Fruit fly (Drosophila melanogaster) whole organism, prepupa: ENCODE results near the gene RpL27.

Source experiments
- Blimp-1 ChIP-seq: fragments of 200-800 bp; sonication (Bioruptor generic); optimal IDR thresholded peaks from 3 replicates; lab custom pipeline; 2017; ENCODE audit warnings: missing biosample characterization, missing genetic modification characterization, mild to moderate bottlenecking, moderate library complexity, missing genetic modification reagents
- CG10631 ChIP-seq: fragments of 200-800 bp; sonication (Bioruptor generic); optimal IDR thresholded peaks from 2 replicates; lab custom pipeline; 2016; ENCODE audit warnings: missing biosample characterization, missing genetic modification characterization
- CG10669 ChIP-seq: fragments of 200-800 bp; sonication (Bioruptor generic); optimal IDR thresholded peaks from 3 replicates; lab custom pipeline; 2018; ENCODE audit warnings: missing biosample characterization, mild to moderate bottlenecking, missing genetic modification characterization, moderate library complexity
- CG11294 ChIP-seq: fragments of 200-800 bp; sonication (Bioruptor generic); IDR thresholded peaks from 2 replicates; pipeline ENCODE4 v1.3.6; 2022; ENCODE audit warnings: missing biosample characterization, missing genetic modification characterization
- CG11762 ChIP-seq: fragments of 200-800 bp; sonication (Bioruptor generic); optimal IDR thresholded peaks from 3 replicates; lab custom pipeline; 2016; ENCODE audit warnings: missing biosample characterization, missing genetic modification characterization; ENCODE audit not compliant: insufficient read depth
- CG11902 ChIP-seq: fragments of 200-800 bp; sonication (Bioruptor generic); optimal IDR thresholded peaks from 3 replicates; lab custom pipeline; 2016; ENCODE audit warnings: missing biosample characterization, missing genetic modification characterization
- CG1621 ChIP-seq: fragments of 200-800 bp; sonication (Bioruptor generic); optimal IDR thresholded peaks from 3 replicates; lab custom pipeline; 2018; ENCODE audit warnings: missing biosample characterization, mild to moderate bottlenecking, missing genetic modification characterization
- CG16779 ChIP-seq: fragments of 200-800 bp; sonication (Bioruptor generic); optimal IDR thresholded peaks from 3 replicates; lab custom pipeline; 2017; ENCODE audit warnings: missing biosample characterization, mild to moderate bottlenecking, missing genetic modification characterization
- CG31627 ChIP-seq: fragments of 200-800 bp; sonication (Bioruptor generic); optimal IDR thresholded peaks from 3 replicates; lab custom pipeline; 2016; ENCODE audit warnings: missing biosample characterization, missing genetic modification characterization
- CG34406 ChIP-seq: fragments of 200-800 bp; sonication (Bioruptor generic); optimal IDR thresholded peaks from 3 replicates; lab custom pipeline; 2016; ENCODE audit warnings: missing biosample characterization, missing genetic modification characterization
- CG3919 ChIP-seq: fragments of 200-800 bp; sonication (Bioruptor generic); optimal IDR thresholded peaks from 3 replicates; lab custom pipeline; 2016; ENCODE audit warnings: missing biosample characterization, missing genetic modification characterization
- CG6163 ChIP-seq: fragments of 200-800 bp; sonication (Bioruptor generic); IDR thresholded peaks from 3 replicates; pipeline ENCODE4 v1.3.6; 2022; ENCODE audit warnings: missing biosample characterization, missing genetic modification characterization
- CG6854 ChIP-seq: fragments of 200-800 bp; sonication (Bioruptor generic); optimal IDR thresholded peaks from 2 replicates; lab custom pipeline; 2017; ENCODE audit warnings: missing biosample characterization, mild to moderate bottlenecking, missing genetic modification characterization
- CG7368 ChIP-seq: fragments of 200-800 bp; sonication (Bioruptor generic); optimal IDR thresholded peaks from 3 replicates; lab custom pipeline; 2016; ENCODE audit warnings: missing biosample characterization, missing genetic modification characterization
- CG8119 ChIP-seq: fragments of 200-800 bp; sonication (Bioruptor generic); IDR thresholded peaks from 3 replicates; pipeline ENCODE4 v1.3.6; 2022; ENCODE audit warnings: missing biosample characterization, missing genetic modification characterization
- CG8319 ChIP-seq: fragments of 200-800 bp; sonication (Bioruptor generic); optimal IDR thresholded peaks from 3 replicates; lab custom pipeline; 2016; ENCODE audit warnings: missing biosample characterization, missing genetic modification characterization
- CG8632 ChIP-seq: fragments of 200-800 bp; sonication (Bioruptor generic); optimal IDR thresholded peaks from 3 replicates; lab custom pipeline; 2016; ENCODE audit warnings: missing biosample characterization, missing genetic modification characterization
- Eip93F ChIP-seq: fragments of 200-800 bp; sonication (Bioruptor generic); optimal IDR thresholded peaks from 2 replicates; lab custom pipeline; 2016; ENCODE audit warnings: missing biosample characterization, mild to moderate bottlenecking, missing genetic modification characterization
- Ets21C ChIP-seq: fragments of 200-800 bp; sonication (Bioruptor generic); optimal IDR thresholded peaks from 3 replicates; lab custom pipeline; 2016; ENCODE audit warnings: missing biosample characterization, missing genetic modification characterization
- Ets96B ChIP-seq: fragments of 200-800 bp; optimal IDR thresholded peaks from 2 replicates; lab custom pipeline; 2019; ENCODE audit warnings: missing biosample characterization, mild to moderate bottlenecking, missing genetic modification characterization, moderate library complexity
- Gug ChIP-seq: fragments of 200-800 bp; sonication (Bioruptor generic); IDR thresholded peaks from 2 replicates; pipeline ENCODE4 v1.3.6; 2022; ENCODE audit warnings: missing biosample characterization, missing genetic modification characterization
- Hr39 ChIP-seq: fragments of 200-800 bp; sonication (Bioruptor generic); optimal IDR thresholded peaks from 2 replicates; lab custom pipeline; 2016; ENCODE audit warnings: missing biosample characterization, missing genetic modification characterization
- Hr4 ChIP-seq: fragments of 200-800 bp; sonication (Bioruptor generic); optimal IDR thresholded peaks from 3 replicates; lab custom pipeline; 2016; ENCODE audit warnings: missing biosample characterization, missing genetic modification characterization
- Lpt ChIP-seq: fragments of 200-800 bp; sonication (Bioruptor generic); optimal IDR thresholded peaks from 3 replicates; lab custom pipeline; 2016; ENCODE audit warnings: missing biosample characterization, missing genetic modification characterization
- Met ChIP-seq: fragments of 200-800 bp; sonication (Bioruptor generic); optimal IDR thresholded peaks from 3 replicates; lab custom pipeline; 2016; ENCODE audit warnings: missing biosample characterization, missing genetic modification characterization
- OdsH ChIP-seq: fragments of 200-800 bp; sonication (Bioruptor generic); optimal IDR thresholded peaks from 3 replicates; lab custom pipeline; 2016; ENCODE audit warnings: missing biosample characterization, missing genetic modification characterization
- Sox14 ChIP-seq: fragments of 200-800 bp; sonication (Bioruptor generic); optimal IDR thresholded peaks from 3 replicates; lab custom pipeline; 2016; ENCODE audit warnings: missing biosample characterization, missing genetic modification characterization
- Sox15 ChIP-seq: fragments of 200-800 bp; sonication (Bioruptor generic); optimal IDR thresholded peaks from 3 replicates; lab custom pipeline; 2016; ENCODE audit warnings: missing biosample characterization, missing genetic modification characterization
- achi ChIP-seq: fragments of 200-800 bp; sonication (Bioruptor generic); optimal IDR thresholded peaks from 3 replicates; lab custom pipeline; 2016; ENCODE audit warnings: missing biosample characterization, missing genetic modification characterization
- acj6 ChIP-seq: fragments of 200-800 bp; sonication (Bioruptor generic); optimal IDR thresholded peaks from 3 replicates; lab custom pipeline; 2016; ENCODE audit warnings: missing biosample characterization, missing genetic modification characterization
- dac ChIP-seq: fragments of 200-800 bp; sonication (Bioruptor generic); optimal IDR thresholded peaks from 2 replicates; lab custom pipeline; 2017; ENCODE audit warnings: missing biosample characterization, mild to moderate bottlenecking, missing genetic modification characterization
- dsx ChIP-seq: fragments of 200-800 bp; optimal IDR thresholded peaks from 3 replicates; lab custom pipeline; 2019; ENCODE audit warnings: missing biosample characterization, mild to moderate bottlenecking, missing genetic modification characterization, moderate library complexity; ENCODE audit not compliant: poor library complexity, severe bottlenecking
- eg ChIP-seq: fragments of 200-800 bp; sonication (Bioruptor generic); IDR thresholded peaks from 3 replicates; pipeline ENCODE4 v1.3.6; 2022; ENCODE audit warnings: missing biosample characterization, missing genetic modification characterization
- esn ChIP-seq: fragments of 200-800 bp; sonication (Bioruptor generic); optimal IDR thresholded peaks from 2 replicates; lab custom pipeline; 2016; ENCODE audit warnings: missing biosample characterization, mild to moderate bottlenecking, missing genetic modification characterization, moderate library complexity
- fd59A ChIP-seq: fragments of 200-800 bp; sonication (Bioruptor generic); optimal IDR thresholded peaks from 2 replicates; lab custom pipeline; 2017; ENCODE audit warnings: missing biosample characterization, mild to moderate bottlenecking, missing genetic modification characterization, missing genetic modification reagents
- fkh ChIP-seq: fragments of 200-800 bp; sonication (Bioruptor generic); optimal IDR thresholded peaks from 3 replicates; lab custom pipeline; 2017; ENCODE audit warnings: missing biosample characterization, mild to moderate bottlenecking, missing genetic modification characterization, moderate library complexity
- lz ChIP-seq: fragments of 200-800 bp; sonication (Bioruptor generic); optimal IDR thresholded peaks from 3 replicates; lab custom pipeline; 2016; ENCODE audit warnings: missing biosample characterization, missing genetic modification characterization
- salr ChIP-seq, 2 experiments: fragments of 200-800 bp; sonication (Bioruptor generic); optimal IDR thresholded peaks; 3 replicates each; lab custom pipeline; 2016 to 2018; ENCODE audit warnings: missing biosample characterization in 2 of 2, missing genetic modification characterization in 2 of 2, mild to moderate bottlenecking in 1 of 2
- spab ChIP-seq: fragments of 200-800 bp; sonication (Bioruptor generic); optimal IDR thresholded peaks from 2 replicates; lab custom pipeline; 2017; ENCODE audit warnings: missing biosample characterization, mild to moderate bottlenecking, missing genetic modification characterization, missing genetic modification reagents
- ss ChIP-seq, 2 experiments: fragments of 200-800 bp; sonication (Bioruptor generic); optimal IDR thresholded peaks; 2 replicates in 1 of 2; 3 replicates in 1 of 2; lab custom pipeline; 2017 to 2018; ENCODE audit warnings: mild to moderate bottlenecking in 2 of 2, missing biosample characterization in 2 of 2, missing genetic modification characterization in 2 of 2, moderate library complexity in 1 of 2
- svp ChIP-seq: fragments of 200-800 bp; sonication (Bioruptor generic); peaks from one replicate; lab custom pipeline; 2016; ENCODE audit warnings: missing biosample characterization, missing genetic modification characterization
- topi ChIP-seq: fragments of 200-800 bp; sonication (Bioruptor generic); optimal IDR thresholded peaks from 3 replicates; lab custom pipeline; 2016; ENCODE audit warnings: missing biosample characterization, missing genetic modification characterization

The RpL27 gene

dm6 chr3R:25647577-25648257 lies 37.1 kb downstream of the RpL27 start (continued):
- TF ChIP-seq CG11294, result 0 out of 2 replicates have a peak, but pooled peaks have one; percentile 13
- TF ChIP-seq spab (GFP tag; lab: Kevin White, UChicago), result peak; percentile 38
- TF ChIP-seq lz (GFP tag; lab: Kevin White, UChicago), result peak; percentile 46
- TF ChIP-seq CG10669 (GFP tag; lab: Kevin White, UChicago), result peak; percentile 41
- peak; percentile 19 for TF ChIP-seq CG16779 (tag; lab: Kevin White, UChicago)
- TF ChIP-seq CG6163 (GFP tag; lab: Robert Waterston, UW), result peak; percentile 83
- TF ChIP-seq Met (GFP tag; lab: Kevin White, UChicago), result peak; percentile 43
- TF ChIP-seq CG34406 (GFP tag; lab: Kevin White, UChicago), result no peak
- TF ChIP-seq ss (GFP tag; optimal IDR thresholded peaks at IDR 0.05; lab: Kevin White, UChicago), result peak; percentile 65 to 84
- TF ChIP-seq dac, result peak; percentile 62
- peak; percentile 43 for TF ChIP-seq Sox14
- no peak for TF ChIP-seq CG11902 (GFP tag; lab: Kevin White, UChicago)
- TF ChIP-seq Hr4 (GFP tag; lab: Kevin White, UChicago), result peak; percentile 33
- TF ChIP-seq OdsH (GFP tag; lab: Kevin White, UChicago), result peak; percentile 26
- no peak for TF ChIP-seq CG31627
- TF ChIP-seq Sox15 (GFP tag; lab: Kevin White, UChicago), result no peak
- TF ChIP-seq Hr39 (GFP tag; lab: Kevin White, UChicago), result peak; percentile 35
- peak; percentile 43 for TF ChIP-seq CG8319 (GFP tag; lab: Kevin White, UChicago)
- TF ChIP-seq Blimp-1 (GFP tag; lab: Kevin White, UChicago), result no peak
- no peak for TF ChIP-seq Eip93F (GFP tag; lab: Kevin White, UChicago)
- no peak for TF ChIP-seq CG8632 (GFP tag; lab: Kevin White, UChicago)
- no peak for TF ChIP-seq CG11762 (GFP tag; lab: Kevin White, UChicago)
- TF ChIP-seq CG7368 (GFP tag; lab: Kevin White, UChicago), result peak; percentile 22
- peak; percentile 83 for TF ChIP-seq CG1621 (tag; lab: Kevin White, UChicago)
- peak; percentile 72 for TF ChIP-seq fkh
- TF ChIP-seq eg (GFP tag; lab: Robert Waterston, UW), result peak; percentile 78; the same call in 2 of the 3 replicates
- peak; percentile 73 for TF ChIP-seq svp
- TF ChIP-seq esn (GFP tag; lab: Kevin White, UChicago), result peak; percentile 40
- peak; percentile 81 for TF ChIP-seq dsx (GFP tag; lab: Kevin White, UChicago)
- peak; percentile 15 for TF ChIP-seq CG6854 (GFP tag; lab: Kevin White, UChicago)
- no peak for TF ChIP-seq Ets21C (GFP tag; lab: Kevin White, UChicago)
- peak; percentile 66 for TF ChIP-seq Ets96B (tag; lab: Kevin White, UChicago)
- peak; percentile 65 for TF ChIP-seq Lpt
- peak; percentile 78 for TF ChIP-seq CG8119
- peak; percentile 39 for TF ChIP-seq CG3919 (GFP tag; lab: Kevin White, UChicago)
- TF ChIP-seq topi (GFP tag; lab: Kevin White, UChicago), result peak; percentile 49
- TF ChIP-seq fd59A (GFP tag; lab: Kevin White, UChicago), result peak; percentile 21
- no peak for TF ChIP-seq acj6 (GFP tag; lab: Kevin White, UChicago)
- peak; percentile 39 for TF ChIP-seq achi (GFP tag; lab: Kevin White, UChicago)
- TF ChIP-seq salr (GFP tag; optimal IDR thresholded peaks at IDR 0.05; lab: Kevin White, UChicago), result peak in 1 of 2 experiments; percentile 51
- TF ChIP-seq Gug (GFP tag; lab: Robert Waterston, UW), result peak; percentile 46
- TF ChIP-seq CG10631, result no peak
